Fruit fly (Drosophila melanogaster): Measurements from ENCODE around the gene Ctl2.

DNA sequence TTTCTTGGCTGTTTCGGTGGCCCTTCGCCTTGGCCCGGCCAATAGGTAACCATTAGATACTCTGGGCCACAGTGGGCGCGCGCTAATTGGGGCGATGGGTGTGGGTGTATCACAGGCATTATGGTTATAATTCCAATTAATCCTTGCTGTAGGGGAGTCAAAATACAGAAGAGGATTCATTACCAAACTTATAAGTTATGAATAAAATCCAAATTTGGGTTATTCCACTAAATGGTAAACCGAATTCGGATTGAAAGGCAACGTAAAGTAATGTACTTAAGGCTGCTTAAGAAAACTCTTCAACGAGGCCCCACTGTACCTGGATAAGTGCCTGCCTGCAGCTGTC lies 33.5 kb upstream of the Ctl2 start:
- TF ChIP-seq CG34406 (GFP tag; optimal IDR thresholded peaks at IDR 0.05), result no peak
- no peak for TF ChIP-seq net (GFP tag; optimal IDR thresholded peaks at IDR 0.05)
- no peak for TF ChIP-seq CG6854 (GFP tag; optimal IDR thresholded peaks at IDR 0.05)
- no peak for TF ChIP-seq dsx (GFP tag; optimal IDR thresholded peaks at IDR 0.05; ENCODE audit: poor library complexity, severe bottlenecking)
- no peak for TF ChIP-seq CG10669 (GFP tag; optimal IDR thresholded peaks at IDR 0.05)

Measured in whole organism, prepupa.